Worm (Caenorhabditis elegans): ENCODE measurements around the gene Y71H2AM.11.
A peak's percentile ranks its signal among the peaks of the same experiment; 100 is the strongest.

Y71H2AM.11 gene

DNA sequence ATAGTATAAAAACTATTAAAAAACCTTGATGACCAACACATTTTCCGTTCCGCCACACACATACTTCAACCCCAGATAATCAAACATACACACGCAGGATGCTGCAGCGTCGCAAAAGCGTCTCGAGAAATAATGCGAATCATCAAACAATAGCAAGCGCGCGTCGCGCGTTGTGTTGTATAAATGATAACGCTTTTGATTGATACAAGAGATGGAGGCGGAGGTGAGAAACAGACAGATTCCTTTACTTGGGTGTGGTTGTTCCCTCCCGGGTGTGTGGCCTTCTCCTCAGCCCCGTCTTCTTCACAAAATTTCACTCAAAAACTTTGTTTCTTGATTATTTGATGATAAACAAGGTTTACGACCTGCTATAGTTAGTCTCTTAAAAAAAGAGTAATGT, 48.8 kb downstream of the Y71H2AM.11 start:
- TF ChIP-seq cebp-1 (GFP tag; IDR thresholded peaks at IDR 0.05) (no peak), cebp-1 (tag; optimal IDR thresholded peaks at IDR 0.05) (no peak), ama-1 (optimal IDR thresholded peaks at IDR 0.05) (no peak), ama-1 (GFP tag; optimal IDR thresholded peaks at IDR 0.05) (no peak), lag-1 (GFP tag; IDR thresholded peaks at IDR 0.05) (no peak), dox-1 (GFP tag; IDR thresholded peaks at IDR 0.05) (peak; percentile 63), nhr-80 (tag; optimal IDR thresholded peaks at IDR 0.05) (peak; percentile 73), ccch-3 (GFP tag; optimal IDR thresholded peaks at IDR 0.05) (no peak), zfh-2 (GFP tag; conservative IDR thresholded peaks at IDR 0.05) (no peak), attf-5 (GFP tag; optimal IDR thresholded peaks at IDR 0.05) (peak; percentile 8), lin-35 (GFP tag; optimal IDR thresholded peaks at IDR 0.05) (no peak), lsl-1 (GFP tag; optimal IDR thresholded peaks at IDR 0.05) (no peak), madf-10 (tag; optimal IDR thresholded peaks at IDR 0.05) (no peak), let-607 (tag; optimal IDR thresholded peaks at IDR 0.05) (peak in 1 of 2 experiments; percentile 25), attf-3 (GFP tag; conservative IDR thresholded peaks at IDR 0.05) (no peak), hlh-12 (tag; optimal IDR thresholded peaks at IDR 0.05) (no peak), nfya-1 (tag; optimal IDR thresholded peaks at IDR 0.05; ENCODE audit: borderline replicate concordance, insufficient read depth) (no peak)

DNA sequence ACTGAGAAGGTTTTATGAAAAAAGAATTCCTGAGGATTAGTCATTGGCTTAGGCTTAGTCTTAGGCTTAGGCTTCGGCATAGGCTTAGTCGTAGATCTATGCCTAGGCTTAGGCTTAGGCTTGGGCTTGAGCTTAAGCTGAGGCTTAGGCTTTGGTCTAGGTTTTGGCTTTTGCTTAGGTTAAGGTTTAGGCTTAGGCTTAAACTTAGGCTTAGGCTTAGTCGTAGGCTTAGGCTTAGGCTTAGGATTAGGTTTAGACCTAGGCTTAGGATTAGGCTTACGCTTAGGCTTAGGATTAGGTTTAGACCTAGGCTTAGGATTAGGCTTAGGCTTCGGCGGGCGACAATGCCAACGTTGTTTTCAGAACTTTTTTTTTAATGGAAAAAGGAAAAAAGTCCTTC, 49.4 kb downstream of the Y71H2AM.11 start:
- TF ChIP-seq lin-26 (GFP tag; IDR thresholded peaks at IDR 0.05) (0 out of 2 replicates have a peak, but pooled peaks have one; percentile 16), sptf-2 (GFP tag; optimal IDR thresholded peaks at IDR 0.05) (no peak)

Data from whole organism, young adult.